Worm (Caenorhabditis elegans): ENCODE data around the gene sri-9.

DNA sequence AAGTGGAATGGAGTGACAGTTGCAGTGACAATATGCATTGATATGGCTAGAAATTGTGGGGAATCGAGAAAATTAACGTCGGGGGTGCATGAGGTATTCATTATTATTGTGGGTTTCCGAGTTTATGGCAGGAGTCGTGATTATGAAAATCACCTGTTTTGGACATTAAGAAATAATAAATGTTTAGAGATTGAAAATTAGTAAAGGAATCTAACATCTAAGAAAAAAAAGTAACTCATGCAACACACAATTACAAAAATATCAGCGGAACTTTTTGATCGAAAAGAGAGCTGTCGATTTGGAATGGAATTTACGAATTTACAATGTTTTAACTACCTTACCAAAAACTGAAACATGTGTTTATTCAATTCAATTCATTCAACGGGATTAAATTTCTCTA lies 46.5 kb upstream of the sri-9 start, which contains the start of gene srh-206:
- TF ChIP-seq jun-1 (tag; optimal IDR thresholded peaks at IDR 0.05), result no peak
- TF ChIP-seq ceh-82 (tag; optimal IDR thresholded peaks at IDR 0.05), result no peak
- TF ChIP-seq nhr-28 (tag; optimal IDR thresholded peaks at IDR 0.05), result no peak
- TF ChIP-seq ceh-16 (tag; optimal IDR thresholded peaks at IDR 0.05), result no peak
- no peak for TF ChIP-seq elt-3 (tag; optimal IDR thresholded peaks at IDR 0.05)
- TF ChIP-seq snpc-4 (tag; optimal IDR thresholded peaks at IDR 0.05), result no peak
- no peak for TF ChIP-seq pqm-1 (tag; optimal IDR thresholded peaks at IDR 0.05)
- TF ChIP-seq fos-1 (tag; optimal IDR thresholded peaks at IDR 0.05), result no peak
- no peak for TF ChIP-seq mdl-1 (tag; optimal IDR thresholded peaks at IDR 0.05)

Data from whole organism, L3 larva.